Fruit fly (Drosophila melanogaster) whole organism, pupa: ENCODE data around the gene sage.

Experiments
- CG14655 ChIP-seq: fragments of 200-800 bp; sonication (Bioruptor generic); optimal IDR thresholded peaks from 3 replicates; lab custom pipeline; 2017; ENCODE audit warnings: mild to moderate bottlenecking, missing biosample characterization, missing genetic modification reagents, missing genetic modification characterization
- CG32121 ChIP-seq: fragments of 200-800 bp; sonication (Bioruptor generic); IDR thresholded peaks from 2 replicates; pipeline ENCODE4 v1.3.6; 2022; ENCODE audit warnings: missing biosample characterization, missing genetic modification characterization
- CG34367 ChIP-seq: fragments of 200-800 bp; sonication (Bioruptor generic); optimal IDR thresholded peaks from 2 replicates; lab custom pipeline; 2018; ENCODE audit warnings: missing biosample characterization, mild to moderate bottlenecking, missing genetic modification characterization
- CG8159 ChIP-seq: fragments of 200-800 bp; sonication (Bioruptor generic); optimal IDR thresholded peaks from 3 replicates; lab custom pipeline; 2018; ENCODE audit warnings: missing biosample characterization, mild to moderate bottlenecking, missing genetic modification characterization, moderate library complexity
- CG8301 ChIP-seq: fragments of 200-800 bp; sonication (Bioruptor generic); optimal IDR thresholded peaks from 2 replicates; lab custom pipeline; 2018; ENCODE audit warnings: missing biosample characterization, mild to moderate bottlenecking, missing genetic modification characterization
- CG9948 ChIP-seq: fragments of 200-800 bp; sonication (Bioruptor generic); optimal IDR thresholded peaks from 2 replicates; lab custom pipeline; 2018; ENCODE audit warnings: missing biosample characterization, mild to moderate bottlenecking, missing genetic modification characterization, moderate library complexity
- D1 ChIP-seq: fragments of 200-800 bp; sonication (Bioruptor generic); optimal IDR thresholded peaks from 2 replicates; lab custom pipeline; 2018; ENCODE audit warnings: missing biosample characterization, mild to moderate bottlenecking, missing genetic modification characterization, moderate library complexity
- EcR ChIP-seq: fragments of 200-800 bp; sonication (Bioruptor generic); optimal IDR thresholded peaks from 3 replicates; lab custom pipeline; 2019; ENCODE audit warnings: missing biosample characterization, missing genetic modification characterization, mild to moderate bottlenecking, moderate library complexity, missing genetic modification reagents
- Ets98B ChIP-seq: fragments of 200-800 bp; sonication (Bioruptor generic); IDR thresholded peaks from 2 replicates; pipeline ENCODE4 v1.3.6; 2022; ENCODE audit warnings: missing biosample characterization, missing genetic modification characterization
- gl ChIP-seq: fragments of 200-800 bp; sonication (Bioruptor generic); optimal IDR thresholded peaks from 2 replicates; lab custom pipeline; 2018; ENCODE audit warnings: missing biosample characterization, mild to moderate bottlenecking, missing genetic modification characterization
- rn ChIP-seq: fragments of 200-800 bp; sonication (Bioruptor generic); IDR thresholded peaks from 2 replicates; pipeline ENCODE4 v1.3.6; 2022; ENCODE audit warnings: missing biosample characterization, missing genetic modification characterization

- TF ChIP-seq EcR (GFP tag; lab: Kevin White, UChicago) (no peak), D1 (no peak), CG34367 (tag; lab: Kevin White, UChicago) (no peak), rn (GFP tag; lab: Robert Waterston, UW) (no peak), CG8159 (tag; lab: Kevin White, UChicago) (no peak), CG32121 (GFP tag; lab: Robert Waterston, UW) (no peak), gl (no peak), Ets98B (GFP tag; lab: Robert Waterston, UW) (no peak), CG8301 (tag; lab: Kevin White, UChicago) (no peak), CG14655 (GFP tag; lab: Kevin White, UChicago) (no peak), CG9948 (no peak)
Measured at dm6 chr3R:9264042-9264441, at the start of gene sage.
